Fruit fly (Drosophila melanogaster) S2 (cell line): ENCODE measurements around the gene wtrw.

Experiments
- CG8478 ChIP-seq: fragments of >200 bp; optimal IDR thresholded peaks from 2 replicates; lab custom pipeline; 2018
- CTCF ChIP-seq, 2 experiments: fragments of >200 bp; optimal IDR thresholded peaks; 2 replicates each; lab custom pipeline; 2018

DNA sequence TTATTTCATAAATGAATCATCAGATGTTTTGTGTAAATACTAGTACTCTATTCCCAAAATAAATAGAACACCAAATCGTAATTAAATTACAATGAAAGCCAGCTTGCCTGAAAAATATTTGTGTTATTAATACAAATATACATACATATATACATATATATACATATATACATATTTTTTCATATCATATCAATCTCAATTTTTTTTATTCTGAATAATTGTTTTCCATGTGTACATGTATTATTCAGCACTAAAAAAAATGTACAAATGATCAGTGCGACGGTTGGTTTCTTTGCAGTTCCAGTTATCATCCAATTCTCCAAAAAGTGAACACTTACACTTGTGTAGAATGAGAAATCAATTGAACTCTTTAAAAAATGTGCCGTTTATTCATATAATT, 22.4 kb downstream of the wtrw start, which contains the start of gene kipf:
- TF ChIP-seq CG8478 (lab: Kevin White, UChicago) (no peak), CTCF (optimal IDR thresholded peaks at IDR 0.05; lab: Kevin White, UChicago) (no peak)
